Worm (Caenorhabditis elegans) whole organism, L1 larva: ENCODE results near the gene npr-6.

ENCODE experiments used
- ceh-90 ChIP-seq: sonication (generic microtip); optimal IDR thresholded peaks from 2 replicates; lab custom pipeline; 2016; ENCODE audit warnings: missing genetic modification characterization, missing compliant biosample characterization
- fkh-4 ChIP-seq: sonication (generic microtip); optimal IDR thresholded peaks from 2 replicates; lab custom pipeline; 2016; ENCODE audit warnings: missing compliant biosample characterization, missing genetic modification characterization, borderline replicate concordance
- fos-1 ChIP-seq: fragments of 150-350 bp; optimal IDR thresholded peaks from 2 replicates; lab custom pipeline; 2014; ENCODE audit warnings: missing biosample characterization, missing genetic modification characterization
- lin-13 ChIP-seq: fragments of 150-350 bp; optimal IDR thresholded peaks from 2 replicates; lab custom pipeline; 2014; ENCODE audit warnings: missing biosample characterization, missing genetic modification reagents, missing genetic modification characterization
- lin-39 ChIP-seq: fragments of 150-350 bp; optimal IDR thresholded peaks from 2 replicates; lab custom pipeline; 2014; ENCODE audit warnings: missing biosample characterization, missing genetic modification reagents, missing genetic modification characterization
- mep-1 ChIP-seq: fragments of 150-350 bp; optimal IDR thresholded peaks from 2 replicates; lab custom pipeline; 2014; ENCODE audit warnings: missing biosample characterization, missing genetic modification characterization
- nhr-237 ChIP-seq: fragments of 150-350 bp; optimal IDR thresholded peaks from 2 replicates; lab custom pipeline; 2014; ENCODE audit warnings: missing biosample characterization, missing genetic modification characterization
- nhr-28 ChIP-seq: fragments of 150-350 bp; optimal IDR thresholded peaks from 2 replicates; lab custom pipeline; 2014; ENCODE audit warnings: missing biosample characterization, missing genetic modification characterization
- skn-1 ChIP-seq: fragments of 150-350 bp; optimal IDR thresholded peaks from 2 replicates; lab custom pipeline; 2014; ENCODE audit warnings: missing biosample characterization, missing genetic modification characterization
- snpc-4 ChIP-seq: fragments of 150-350 bp; optimal IDR thresholded peaks from 2 replicates; lab custom pipeline; 2014; ENCODE audit warnings: missing biosample characterization, missing genetic modification characterization
- sptf-1 ChIP-seq: fragments of 150-350 bp; optimal IDR thresholded peaks from 2 replicates; lab custom pipeline; 2014; ENCODE audit warnings: missing biosample characterization, missing genetic modification characterization
- swsn-7 ChIP-seq: sonication (generic microtip); optimal IDR thresholded peaks from 2 replicates; lab custom pipeline; 2016; ENCODE audit warnings: missing genetic modification characterization, missing compliant biosample characterization
- vab-15 ChIP-seq: sonication (generic microtip); optimal IDR thresholded peaks from 2 replicates; lab custom pipeline; 2017; ENCODE audit warnings: missing genotype, mild to moderate bottlenecking, missing genetic modification characterization, missing compliant biosample characterization
- ztf-11 ChIP-seq, 2 experiments: sonication (generic microtip); optimal IDR thresholded peaks; 2 replicates each; lab custom pipeline; 2016 to 2017; ENCODE audit warnings: missing genetic modification characterization in 2 of 2, missing biosample characterization in 1 of 2, missing compliant biosample characterization in 1 of 2

- TF ChIP-seq swsn-7 (tag; lab: Kevin White, UChicago), result no peak
- TF ChIP-seq sptf-1 (tag; lab: Kevin White, UChicago), result no peak
- no peak for TF ChIP-seq fkh-4 (tag; lab: Kevin White, UChicago)
- no peak for TF ChIP-seq fos-1 (tag; lab: Kevin White, UChicago)
- TF ChIP-seq vab-15 (tag; lab: Kevin White, UChicago), result no peak
- no peak for TF ChIP-seq snpc-4 (tag; lab: Kevin White, UChicago)
- no peak for TF ChIP-seq nhr-28 (tag; lab: Kevin White, UChicago)
- no peak for TF ChIP-seq lin-39 (tag; lab: Kevin White, UChicago)
- no peak for TF ChIP-seq mep-1 (tag; lab: Kevin White, UChicago)
- TF ChIP-seq ztf-11 (tag; optimal IDR thresholded peaks at IDR 0.05; lab: Kevin White, UChicago), result no peak
- TF ChIP-seq lin-13, result no peak
- no peak for TF ChIP-seq nhr-237
- TF ChIP-seq ceh-90 (tag; lab: Kevin White, UChicago), result no peak
- no peak for TF ChIP-seq skn-1 (tag; lab: Kevin White, UChicago)
Observed at ce11 chrX:10301920-10302319, 16.4 kb upstream of the npr-6 start.
